Fruit fly (Drosophila melanogaster) whole organism, embryonic: Measurements from ENCODE around the gene CG11980.

Experiments used
- Ada2b ChIP-seq: fragments of 200-800 bp; sonication (Bioruptor generic); IDR thresholded peaks from 2 replicates; pipeline ENCODE4 v1.3.6; 2022; ENCODE audit warnings: missing biosample characterization, missing genetic modification characterization
- CG17186 ChIP-seq: fragments of 200-800 bp; sonication (Bioruptor generic); optimal IDR thresholded peaks from 3 replicates; lab custom pipeline; 2017; ENCODE audit warnings: missing biosample characterization, missing genetic modification reagents, missing genetic modification characterization
- CG4360 ChIP-seq: fragments of 200-800 bp; sonication (Bioruptor generic); IDR thresholded peaks from 2 replicates; pipeline ENCODE4 v1.3.6; 2022; ENCODE audit warnings: missing biosample characterization, missing genetic modification characterization
- GATAe ChIP-seq: fragments of 200-800 bp; sonication (Bioruptor generic); conservative IDR thresholded peaks from 2 replicates; pipeline ENCODE4 v1.3.6; 2022; ENCODE audit warnings: missing biosample characterization, missing genetic modification characterization
- Gsc ChIP-seq: fragments of 200-800 bp; sonication (Bioruptor generic); IDR thresholded peaks from 2 replicates; pipeline ENCODE4 v1.3.6; 2022; ENCODE audit warnings: missing biosample characterization, missing genetic modification characterization
- HHEX ChIP-seq: fragments of 200-800 bp; sonication (Bioruptor generic); optimal IDR thresholded peaks from 3 replicates; lab custom pipeline; 2017; ENCODE audit warnings: missing biosample characterization, mild to moderate bottlenecking, missing genetic modification characterization, missing genetic modification reagents
- Six4 ChIP-seq: fragments of 200-800 bp; sonication (Bioruptor generic); optimal IDR thresholded peaks from 2 replicates; lab custom pipeline; 2016; ENCODE audit warnings: missing biosample characterization, missing genetic modification characterization
- gcm ChIP-seq: fragments of 200-800 bp; sonication (Bioruptor generic); optimal IDR thresholded peaks from 2 replicates; lab custom pipeline; 2019; ENCODE audit warnings: missing biosample characterization, mild to moderate bottlenecking, missing genetic modification characterization, moderate library complexity
- gfzf ChIP-seq: fragments of 200-800 bp; sonication (Bioruptor generic); optimal IDR thresholded peaks from 2 replicates; lab custom pipeline; 2016; ENCODE audit warnings: missing biosample characterization, mild to moderate bottlenecking, missing genetic modification characterization, moderate library complexity
- insv ChIP-seq, 2 experiments: fragments of 200-800 bp; sonication (Bioruptor generic); optimal IDR thresholded peaks; 3 replicates each; lab custom pipeline; 2016 to 2018; ENCODE audit warnings: missing biosample characterization in 2 of 2, missing genetic modification characterization in 2 of 2
- prd ChIP-seq, 3 experiments: fragments of >200 bp in 2 of 3; fragments of 200-800 bp in 1 of 3; sonication (Bioruptor generic) in 1 of 3; optimal IDR thresholded peaks in 2 of 3; IDR thresholded peaks in 1 of 3; 2 replicates in 2 of 3; 3 replicates in 1 of 3; pipeline versions ENCODE4 v1.3.6 to Lab custom; 2017 to 2022; ENCODE audit warnings: missing biosample characterization in 1 of 3, missing genetic modification characterization in 1 of 3

- no peak for TF ChIP-seq Gsc (GFP tag; lab: Robert Waterston, UW)
- TF ChIP-seq insv (GFP tag; optimal IDR thresholded peaks at IDR 0.05; lab: Kevin White, UChicago), result no peak
- no peak for TF ChIP-seq gcm
- TF ChIP-seq CG17186 (GFP tag; lab: Kevin White, UChicago), result no peak
- TF ChIP-seq GATAe, result no peak
- no peak for TF ChIP-seq CG4360 (GFP tag; lab: Robert Waterston, UW)
- no peak for TF ChIP-seq gfzf
- TF ChIP-seq HHEX (GFP tag; lab: Kevin White, UChicago), result no peak
- TF ChIP-seq Six4 (GFP tag; lab: Kevin White, UChicago), result no peak
- no peak for TF ChIP-seq prd (optimal IDR thresholded peaks at IDR 0.05; lab: Kevin White, UChicago)
- TF ChIP-seq prd (GFP tag; IDR thresholded peaks at IDR 0.05; lab: Robert Waterston, UW), result no peak
- no peak for TF ChIP-seq Ada2b (GFP tag; lab: Robert Waterston, UW)
Measured at dm6 chr3R:8976073-8976593, 27.7 kb upstream of the CG11980 start.
